Fruit fly (Drosophila melanogaster) whole organism, wandering third instar larva: ENCODE results near the gene CG8568.

Experiments used
- Abd-B ChIP-seq: fragments of >200 bp; optimal IDR thresholded peaks from 2 replicates; lab custom pipeline; 2017; ENCODE audit warnings: missing biosample characterization, missing genetic modification characterization
- fru ChIP-seq: fragments of 200-800 bp; sonication (Bioruptor generic); optimal IDR thresholded peaks from 3 replicates; lab custom pipeline; 2016; ENCODE audit warnings: missing biosample characterization, mild to moderate bottlenecking, missing genetic modification characterization
- psq ChIP-seq: fragments of 200-800 bp; sonication (Bioruptor generic); optimal IDR thresholded peaks from 3 replicates; lab custom pipeline; 2017; ENCODE audit warnings: missing biosample characterization, mild to moderate bottlenecking, missing genetic modification characterization, moderate library complexity

dm6 chrX:17473879-17474278 lies 21.5 kb upstream of the CG8568 start:
- TF ChIP-seq Abd-B (GFP tag; lab: Kevin White, UChicago) (no peak), fru (GFP tag; lab: Kevin White, UChicago) (no peak), psq (GFP tag; lab: Kevin White, UChicago) (no peak)
